Worm (Caenorhabditis elegans) whole organism, L4 larva: ENCODE data around the gene T05B4.13.
A peak's percentile ranks its signal among the peaks of the same experiment; 100 is the strongest.

Experiments
- T20F7.1 ChIP-seq: fragments of 200-800 bp; sonication (Bioruptor generic); optimal IDR thresholded peaks from 2 replicates; lab custom pipeline; 2018; ENCODE audit warnings: mild to moderate bottlenecking, missing genetic modification characterization, missing compliant biosample characterization
- aha-1 ChIP-seq: fragments of 150-350 bp; peaks from one replicate; lab custom pipeline; 2014; ENCODE audit warnings: missing biosample characterization, missing genetic modification characterization
- aly-2 ChIP-seq: sonication (generic microtip); optimal IDR thresholded peaks from 2 replicates; lab custom pipeline; 2018; ENCODE audit warnings: missing biosample characterization, missing genetic modification characterization
- arid-1 ChIP-seq: fragments of 200-800 bp; sonication (Bioruptor generic); conservative IDR thresholded peaks from 2 replicates; pipeline ENCODE4 v1.3.6; 2022; ENCODE audit warnings: missing genetic modification reagents, missing genetic modification characterization, missing compliant biosample characterization
- attf-4 ChIP-seq: sonication (generic microtip); optimal IDR thresholded peaks from 3 replicates; lab custom pipeline; 2017; ENCODE audit warnings: missing biosample characterization, missing genetic modification characterization
- ceh-28 ChIP-seq: fragments of 150-350 bp; optimal IDR thresholded peaks from 2 replicates; lab custom pipeline; 2014; ENCODE audit warnings: missing biosample characterization, missing genetic modification reagents, missing genetic modification characterization
- ceh-32 ChIP-seq: sonication (generic microtip); optimal IDR thresholded peaks from 2 replicates; lab custom pipeline; 2016; ENCODE audit warnings: mild to moderate bottlenecking, missing genetic modification characterization, missing compliant biosample characterization; ENCODE audit not compliant: poor library complexity
- ceh-82 ChIP-seq: sonication (generic microtip); optimal IDR thresholded peaks from 2 replicates; lab custom pipeline; 2017; ENCODE audit warnings: missing biosample characterization, missing genetic modification characterization
- ces-1 ChIP-seq: fragments of 150-350 bp; sonication (generic microtip); optimal IDR thresholded peaks from 4 replicates; lab custom pipeline; 2014; ENCODE audit warnings: missing biosample characterization, missing genetic modification reagents, missing genetic modification characterization
- cey-2 ChIP-seq: sonication (generic microtip); optimal IDR thresholded peaks from 3 replicates; lab custom pipeline; 2017; ENCODE audit warnings: missing genetic modification characterization, mild to moderate bottlenecking, missing compliant biosample characterization, antibody characterized with exemption, borderline replicate concordance; ENCODE audit not compliant: insufficient read depth
- daf-16 ChIP-seq, 3 experiments: sonication (generic microtip); optimal IDR thresholded peaks; 2 replicates each; lab custom pipeline; 2016 to 2017; ENCODE audit warnings: missing genetic modification characterization in 3 of 3, missing genetic modification reagents in 3 of 3, mild to moderate bottlenecking in 2 of 3, missing compliant biosample characterization in 2 of 3, missing biosample characterization in 1 of 3, moderate library complexity in 1 of 3
- daf-8 ChIP-seq: fragments of 200-800 bp; sonication (Bioruptor generic); IDR thresholded peaks from 2 replicates; pipeline ENCODE4 v1.3.6; 2022; ENCODE audit warnings: missing genetic modification characterization, missing compliant biosample characterization
- dpl-1 ChIP-seq: fragments of 150-350 bp; optimal IDR thresholded peaks from 2 replicates; lab custom pipeline; 2014; ENCODE audit warnings: missing biosample characterization, missing genetic modification reagents, missing genetic modification characterization
- fos-1 ChIP-seq: fragments of 150-350 bp; optimal IDR thresholded peaks from 2 replicates; lab custom pipeline; 2014; ENCODE audit warnings: missing biosample characterization, missing genetic modification characterization
- hlh-30 ChIP-seq: sonication (generic microtip); optimal IDR thresholded peaks from 2 replicates; lab custom pipeline; 2017; ENCODE audit warnings: antibody characterized with exemption, mild to moderate bottlenecking, missing genetic modification characterization, missing compliant biosample characterization; ENCODE audit not compliant: insufficient read depth
- lim-7 ChIP-seq: fragments of 200-800 bp; sonication (Bioruptor generic); IDR thresholded peaks from 2 replicates; pipeline ENCODE4 v1.3.6; 2022; ENCODE audit warnings: missing genetic modification characterization, missing compliant biosample characterization
- lin-15B ChIP-seq: fragments of 150-350 bp; sonication (generic microtip); optimal IDR thresholded peaks from 3 replicates; lab custom pipeline; 2014; ENCODE audit warnings: missing biosample characterization, missing genetic modification characterization
- lir-3 ChIP-seq: sonication (generic microtip); optimal IDR thresholded peaks from 2 replicates; lab custom pipeline; 2016; ENCODE audit warnings: mild to moderate bottlenecking, missing genetic modification characterization, missing compliant biosample characterization
- madf-5 ChIP-seq, 2 experiments: fragments of 200-800 bp; sonication (Bioruptor generic); IDR thresholded peaks; 2 replicates each; pipeline ENCODE4 v1.3.6; 2022; ENCODE audit warnings: missing compliant biosample characterization in 2 of 2, missing genetic modification characterization in 2 of 2
- madf-9 ChIP-seq: fragments of 200-800 bp; sonication (Bioruptor generic); conservative IDR thresholded peaks from 2 replicates; pipeline ENCODE4 v1.3.6; 2022; ENCODE audit warnings: missing genetic modification reagents, missing genetic modification characterization, missing compliant biosample characterization
- mdt-29 ChIP-seq: fragments of 200-800 bp; sonication (Bioruptor generic); IDR thresholded peaks from 2 replicates; pipeline ENCODE4 v1.3.6; 2022; ENCODE audit warnings: missing genetic modification reagents, missing genetic modification characterization, missing compliant biosample characterization
- mep-1 ChIP-seq: fragments of 150-350 bp; sonication (generic microtip); optimal IDR thresholded peaks from 3 replicates; lab custom pipeline; 2014; ENCODE audit warnings: missing biosample characterization, missing genetic modification characterization
- nhr-237 ChIP-seq: sonication (generic microtip); optimal IDR thresholded peaks from 2 replicates; lab custom pipeline; 2017; ENCODE audit warnings: missing biosample characterization, missing genetic modification characterization
- nhr-25 ChIP-seq: sonication (generic microtip); optimal IDR thresholded peaks from 2 replicates; lab custom pipeline; 2017; ENCODE audit warnings: missing genetic modification characterization, mild to moderate bottlenecking, missing compliant biosample characterization, antibody characterized with exemption, moderate library complexity, borderline replicate concordance; ENCODE audit not compliant: insufficient read depth
- nhr-28 ChIP-seq: fragments of 150-350 bp; optimal IDR thresholded peaks from 2 replicates; lab custom pipeline; 2014; ENCODE audit warnings: missing biosample characterization, missing genetic modification characterization
- nhr-42 ChIP-seq: fragments of 200-800 bp; sonication (Bioruptor generic); IDR thresholded peaks from 2 replicates; pipeline ENCODE4 v1.3.6; 2022; ENCODE audit warnings: missing genetic modification characterization, missing compliant biosample characterization
- nhr-77 ChIP-seq: fragments of 150-350 bp; optimal IDR thresholded peaks from 2 replicates; lab custom pipeline; 2014; ENCODE audit warnings: missing biosample characterization, missing genetic modification characterization
- pha-4 ChIP-seq, 2 experiments: fragments of 150-350 bp in 1 of 2; fragments of 200-800 bp in 1 of 2; sonication (Bioruptor generic) in 1 of 2; IDR thresholded peaks in 1 of 2; optimal IDR thresholded peaks in 1 of 2; 2 replicates each; pipeline versions ENCODE4 v1.3.6 to Lab custom; 2014 to 2022; ENCODE audit warnings: missing genetic modification characterization in 2 of 2, missing genetic modification reagents in 2 of 2, missing biosample characterization in 1 of 2, missing compliant biosample characterization in 1 of 2
- pqm-1 ChIP-seq: sonication (generic microtip); optimal IDR thresholded peaks from 2 replicates; lab custom pipeline; 2017; ENCODE audit warnings: missing biosample characterization, missing genetic modification characterization
- saeg-2 ChIP-seq: fragments of 200-800 bp; sonication (Bioruptor generic); IDR thresholded peaks from 2 replicates; pipeline ENCODE4 v1.3.6; 2022; ENCODE audit warnings: missing genetic modification reagents, missing genetic modification characterization, missing compliant biosample characterization
- spr-3 ChIP-seq: fragments of 200-800 bp; sonication (Bioruptor generic); optimal IDR thresholded peaks from 2 replicates; lab custom pipeline; 2018; ENCODE audit warnings: mild to moderate bottlenecking, missing genetic modification characterization, missing compliant biosample characterization
- unc-130 ChIP-seq: sonication (generic microtip); optimal IDR thresholded peaks from 2 replicates; lab custom pipeline; 2016; ENCODE audit warnings: missing genetic modification reagents, missing genetic modification characterization, missing compliant biosample characterization
- zfp-3 ChIP-seq: fragments of 200-800 bp; sonication (Bioruptor generic); conservative IDR thresholded peaks from 2 replicates; pipeline ENCODE4 v1.3.6; 2022; ENCODE audit warnings: missing genetic modification reagents, missing genetic modification characterization, missing compliant biosample characterization
- ztf-11 ChIP-seq: fragments of 150-350 bp; optimal IDR thresholded peaks from 2 replicates; lab custom pipeline; 2014; ENCODE audit warnings: missing biosample characterization, missing genetic modification characterization

T05B4.13 gene

DNA sequence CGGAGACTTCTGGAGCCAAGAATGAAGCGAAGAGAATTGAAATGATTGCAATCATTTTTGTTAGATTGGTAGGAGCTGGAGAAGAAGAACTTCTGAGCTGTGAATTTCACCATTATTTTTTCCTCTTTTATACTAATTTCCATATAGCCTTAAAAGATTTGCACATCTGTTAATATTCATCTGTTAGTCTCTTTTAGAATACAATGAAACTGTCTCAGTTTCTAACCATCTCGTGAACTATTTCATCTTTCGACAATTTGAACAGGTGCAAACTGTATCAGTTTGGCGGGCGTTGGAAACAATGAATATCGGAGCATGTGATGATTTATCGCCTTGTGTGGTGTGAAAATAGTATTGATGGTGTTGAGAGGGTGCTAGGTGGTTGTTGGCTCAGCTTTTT lies 4.9 kb downstream of the T05B4.13 start, which contains the start of gene phat-5:
Gene phat-5 (minus strand): TSS at position 101 of the 400 bp plus-strand sequence.
- no peak for TF ChIP-seq daf-8 (GFP tag; lab: Robert Waterston, UW)
- no peak for TF ChIP-seq ces-1 (GFP tag; lab: Kevin White, UChicago)
- TF ChIP-seq madf-5 (GFP tag; IDR thresholded peaks at IDR 0.05; lab: Robert Waterston, UW): no peak
- TF ChIP-seq aly-2 (tag; lab: Kevin White, UChicago): no peak
- no peak for TF ChIP-seq cey-2 (tag; lab: Kevin White, UChicago)
- TF ChIP-seq attf-4 (tag; lab: Kevin White, UChicago): no peak
- TF ChIP-seq lir-3: no peak
- TF ChIP-seq ceh-32: no peak
- no peak for TF ChIP-seq daf-16 (GFP tag; optimal IDR thresholded peaks at IDR 0.05; lab: Kevin White, UChicago)
- no peak for TF ChIP-seq daf-16 (tag; optimal IDR thresholded peaks at IDR 0.05; lab: Kevin White, UChicago)
- no peak for TF ChIP-seq fos-1 (tag; lab: Kevin White, UChicago)

DNA sequence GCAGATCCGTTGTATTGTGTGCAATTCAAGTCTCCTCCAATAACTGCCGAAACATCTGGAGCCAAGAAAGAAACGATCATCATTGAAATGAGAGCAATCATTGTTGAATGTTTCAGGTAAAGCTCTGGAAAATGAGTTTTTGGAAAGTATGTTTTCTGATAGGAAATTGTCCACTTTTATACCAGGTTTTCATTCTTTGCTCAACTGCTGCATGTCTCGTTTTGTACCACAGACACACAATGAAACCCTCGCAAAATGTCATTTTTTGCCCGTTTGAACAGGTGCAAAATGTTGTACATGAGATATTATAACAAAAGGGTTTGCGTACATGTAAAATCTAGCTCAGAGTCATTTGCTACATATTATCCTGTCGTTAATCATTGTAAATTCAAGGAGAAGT lies 6.7 kb downstream of the T05B4.13 start, which contains the start of gene T05B4.10:
Gene T05B4.10 (minus strand): TSS at position 101 of the 400 bp plus-strand sequence.
- TF ChIP-seq nhr-25 (tag; lab: Kevin White, UChicago) (no peak), unc-130 (GFP tag; lab: Kevin White, UChicago) (no peak), T20F7.1 (GFP tag; lab: Kevin White, UChicago) (no peak)
- TF ChIP-seq, all 104 proteins: peak for 0

DNA sequence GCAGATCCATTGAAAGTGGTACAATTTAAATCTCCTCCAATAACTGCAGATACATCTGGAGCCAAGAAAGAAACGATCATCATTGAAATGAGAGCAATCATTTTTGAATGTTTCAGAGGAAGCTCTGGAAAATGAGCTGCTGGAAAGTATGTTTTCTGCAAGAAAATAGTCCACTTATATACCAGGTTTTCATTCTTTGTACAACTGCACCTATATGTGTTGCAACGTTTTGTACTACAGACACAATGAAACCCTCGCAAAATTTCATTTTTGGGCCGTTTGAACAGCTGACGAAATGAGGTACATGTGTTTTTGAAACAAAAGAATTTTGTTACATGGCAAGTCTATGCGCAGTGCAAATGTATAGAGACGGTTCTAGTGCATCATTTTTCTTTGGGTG lies 9.0 kb downstream of the T05B4.13 start, which contains the start of gene T05B4.9:
Gene T05B4.9 (minus strand): TSS at position 101 of the 400 bp plus-strand sequence.
- no peak for TF ChIP-seq nhr-42 (GFP tag; lab: Robert Waterston, UW)
- no peak for TF ChIP-seq lim-7 (GFP tag; lab: Robert Waterston, UW)
- TF ChIP-seq zfp-3: no peak
- no peak for TF ChIP-seq spr-3
- TF ChIP-seq dpl-1 (GFP tag; lab: Kevin White, UChicago): no peak
- TF ChIP-seq ztf-11 (tag; lab: Kevin White, UChicago): no peak
- TF ChIP-seq pha-4 (GFP tag; IDR thresholded peaks at IDR 0.05; lab: Robert Waterston, UW): no peak
- no peak for TF ChIP-seq pha-4 (tag; optimal IDR thresholded peaks at IDR 0.05; lab: Kevin White, UChicago)
- no peak for TF ChIP-seq pqm-1 (tag; lab: Kevin White, UChicago)
- no peak for TF ChIP-seq mdt-29
- no peak for TF ChIP-seq madf-9 (GFP tag; lab: Robert Waterston, UW)
- TF ChIP-seq, all 104 proteins: peak for 0

DNA sequence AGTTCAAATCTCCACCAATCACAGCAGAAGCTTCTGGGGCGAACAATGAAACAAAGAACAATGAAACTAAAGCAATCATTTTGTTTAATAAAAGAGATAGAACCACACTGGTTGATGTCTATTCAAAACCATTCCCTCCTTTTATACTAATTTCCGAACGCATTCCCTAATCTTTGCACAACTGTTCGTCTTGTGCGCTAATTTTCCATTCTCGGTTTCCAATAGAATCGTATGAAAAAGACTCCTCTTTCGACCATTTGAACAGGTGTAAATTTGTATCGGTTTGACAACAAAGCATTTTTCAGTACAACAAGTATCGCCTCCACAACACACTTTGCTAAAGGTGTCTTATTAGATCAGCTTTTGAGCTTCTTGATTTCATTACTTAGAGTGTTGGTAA lies 11.3 kb downstream of the T05B4.13 start, which contains the start of gene T05B4.8:
Gene T05B4.8 (minus strand): TSS at position 101 of the 400 bp plus-strand sequence.
- TF ChIP-seq ceh-82: no peak
- TF ChIP-seq hlh-30 (tag; lab: Kevin White, UChicago): no peak
- no peak for TF ChIP-seq dpl-1 (GFP tag; lab: Kevin White, UChicago)
- TF ChIP-seq fos-1 (tag; lab: Kevin White, UChicago): no peak
- TF ChIP-seq nhr-77 (tag; lab: Kevin White, UChicago): no peak
- no peak for TF ChIP-seq mep-1 (tag; lab: Kevin White, UChicago)
- peak; percentile 7 for TF ChIP-seq aha-1
- no peak for TF ChIP-seq ces-1 (GFP tag; lab: Kevin White, UChicago)

DNA sequence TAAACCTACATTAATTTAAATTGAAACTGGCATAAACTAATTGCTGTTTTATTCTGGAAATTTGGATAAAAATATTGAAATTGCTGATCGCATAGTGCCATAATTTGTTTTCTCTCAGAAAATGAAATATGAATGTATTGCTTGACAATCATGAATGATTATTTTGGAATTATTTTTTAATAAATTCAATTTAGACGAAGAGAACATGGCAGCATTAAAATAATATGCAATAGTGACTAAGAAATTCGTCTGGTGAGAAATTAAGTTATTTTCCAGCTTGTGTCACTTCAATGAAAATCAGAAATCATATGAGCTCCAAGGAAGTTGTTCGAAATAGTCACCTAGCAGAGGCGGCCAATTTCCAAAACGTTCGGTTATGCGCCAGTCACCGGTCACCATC lies 12.7 kb downstream of the T05B4.13 start, which contains the start of gene srw-133:
Gene srw-133 (minus strand): TSS at position 101 of the 400 bp plus-strand sequence.
- TF ChIP-seq arid-1 (no peak), dpl-1 (GFP tag; lab: Kevin White, UChicago) (no peak), lin-15B (tag; lab: Kevin White, UChicago) (no peak), T20F7.1 (GFP tag; lab: Kevin White, UChicago) (no peak), nhr-28 (tag; lab: Kevin White, UChicago) (no peak), saeg-2 (no peak), nhr-237 (no peak), ceh-28 (tag; lab: Kevin White, UChicago) (no peak)
